Fruit fly (Drosophila melanogaster) S2 (cell line): ENCODE results near the gene CG5386.

ENCODE experiments used
- CG8478 ChIP-seq: fragments of >200 bp; optimal IDR thresholded peaks from 2 replicates; lab custom pipeline; 2018
- CTCF ChIP-seq, 2 experiments: fragments of >200 bp; optimal IDR thresholded peaks; 2 replicates each; lab custom pipeline; 2018

CG5386 gene

DNA sequence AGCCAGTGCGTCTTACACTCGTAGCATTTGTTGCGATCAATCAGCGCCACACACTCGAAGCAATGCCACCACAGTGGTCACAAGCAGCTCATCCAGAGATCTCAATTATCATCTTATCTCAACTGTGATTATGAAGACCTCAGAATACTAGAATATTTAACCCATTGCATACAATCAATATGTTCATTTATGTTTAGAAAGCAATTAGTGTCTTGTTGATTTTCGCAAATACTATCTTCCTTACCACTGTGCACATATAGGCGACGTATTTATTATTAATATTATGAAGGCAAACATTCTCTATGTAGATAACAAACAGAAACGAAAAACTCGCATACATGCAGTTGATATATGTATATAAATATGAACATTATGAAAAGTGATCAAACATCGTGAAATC lies 16.8 kb upstream of the CG5386 start:
- no peak for TF ChIP-seq CG8478 (lab: Kevin White, UChicago)
- no peak for TF ChIP-seq CTCF (optimal IDR thresholded peaks at IDR 0.05; lab: Kevin White, UChicago)

DNA sequence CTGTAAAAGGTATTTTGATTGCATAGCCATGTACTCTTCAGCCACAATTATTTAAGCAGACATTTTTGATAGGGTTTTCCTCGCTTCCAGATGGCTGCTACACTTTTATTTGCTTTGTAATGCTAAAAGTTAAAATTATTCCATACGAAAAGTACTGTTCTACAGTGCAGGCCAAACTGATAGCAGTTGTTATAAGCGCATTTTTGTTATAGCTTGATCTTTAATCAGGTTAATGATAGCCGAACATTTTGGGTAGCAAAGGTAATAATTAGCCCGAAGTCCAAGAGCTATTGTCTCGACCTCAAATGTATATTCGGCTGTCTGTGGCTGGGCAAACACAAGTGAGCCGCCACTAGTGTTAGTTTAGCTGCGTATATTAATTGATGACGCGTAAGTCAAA lies 15.9 kb upstream of the CG5386 start:
- no peak for TF ChIP-seq CTCF (optimal IDR thresholded peaks at IDR 0.05; lab: Kevin White, UChicago)
- TF ChIP-seq CG8478 (lab: Kevin White, UChicago), result no peak

DNA sequence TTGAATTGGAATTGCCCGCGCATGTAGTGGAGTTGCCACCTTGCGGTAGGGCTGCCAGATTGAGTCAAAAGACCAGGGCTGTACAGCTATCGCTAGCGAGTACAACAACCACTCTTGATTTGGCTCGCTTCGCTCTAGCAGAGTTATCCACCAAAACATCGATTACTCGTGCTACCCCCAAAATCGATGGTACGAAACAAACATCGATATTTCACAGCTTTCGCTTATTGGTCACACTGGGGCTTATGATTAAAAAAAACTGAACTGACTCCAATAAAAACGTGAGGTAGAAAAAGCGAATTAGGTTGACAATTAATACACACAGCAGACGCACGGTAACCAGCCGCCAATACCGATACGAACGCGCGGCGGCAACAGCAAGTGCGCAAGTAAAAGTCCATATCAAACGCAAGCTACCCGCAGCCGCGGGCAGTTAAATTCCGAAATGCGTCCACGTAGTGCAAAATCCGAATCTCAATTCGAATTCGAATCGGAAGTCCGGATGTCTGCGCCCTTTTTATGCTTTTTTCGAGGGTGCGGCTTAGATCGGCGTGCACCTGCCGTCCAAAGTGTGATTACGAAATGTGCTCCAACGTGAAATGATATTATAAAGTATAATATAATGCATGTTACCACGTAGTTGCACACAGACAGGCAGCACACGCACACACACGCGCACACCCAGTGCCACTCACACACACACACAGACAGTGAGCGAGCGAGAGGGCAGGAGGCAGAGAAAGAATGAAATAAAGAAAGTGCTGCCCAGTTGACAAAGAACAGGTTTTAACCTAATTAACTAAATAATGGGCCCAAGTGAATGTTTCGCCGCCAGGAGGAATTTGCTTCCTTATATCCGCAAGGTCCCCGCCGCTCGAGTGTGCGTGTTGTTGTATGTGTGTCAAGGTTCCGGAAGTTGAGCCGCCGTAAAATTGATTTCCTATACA lies 14.7 kb upstream of the CG5386 start, which contains the start of gene Sar1:
Gene Sar1, plus strand, starts transcription at position 222 of the 947 bp plus-strand sequence.
- no peak for TF ChIP-seq CG8478 (lab: Kevin White, UChicago)
- TF ChIP-seq CTCF (optimal IDR thresholded peaks at IDR 0.05; lab: Kevin White, UChicago), result peak; percentile 72 to 77

DNA sequence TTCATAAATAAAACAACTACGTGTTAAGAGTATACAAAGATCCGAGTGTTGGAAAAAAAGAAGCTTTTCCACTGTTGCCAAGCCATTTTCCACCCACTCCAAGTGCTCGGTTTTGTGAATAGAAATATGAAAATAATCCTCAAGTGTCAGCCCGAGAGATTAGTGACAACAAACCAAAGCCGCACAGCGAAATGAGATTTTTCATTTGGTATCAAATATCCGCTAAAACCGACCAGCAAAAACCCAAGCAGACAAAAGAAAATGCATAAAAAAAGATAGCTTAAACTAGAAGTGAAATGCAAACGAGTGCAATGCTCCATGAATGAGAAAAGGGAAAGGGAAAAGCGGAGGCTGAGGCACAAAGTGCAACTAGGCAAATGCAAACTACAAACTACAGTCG lies 9.3 kb upstream of the CG5386 start, which contains the start of gene rdhB:
Gene rdhB, plus strand, starts transcription at position 301 of the 400 bp plus-strand sequence.
- no peak for TF ChIP-seq CG8478 (lab: Kevin White, UChicago)
- no peak for TF ChIP-seq CTCF (optimal IDR thresholded peaks at IDR 0.05; lab: Kevin White, UChicago)

DNA sequence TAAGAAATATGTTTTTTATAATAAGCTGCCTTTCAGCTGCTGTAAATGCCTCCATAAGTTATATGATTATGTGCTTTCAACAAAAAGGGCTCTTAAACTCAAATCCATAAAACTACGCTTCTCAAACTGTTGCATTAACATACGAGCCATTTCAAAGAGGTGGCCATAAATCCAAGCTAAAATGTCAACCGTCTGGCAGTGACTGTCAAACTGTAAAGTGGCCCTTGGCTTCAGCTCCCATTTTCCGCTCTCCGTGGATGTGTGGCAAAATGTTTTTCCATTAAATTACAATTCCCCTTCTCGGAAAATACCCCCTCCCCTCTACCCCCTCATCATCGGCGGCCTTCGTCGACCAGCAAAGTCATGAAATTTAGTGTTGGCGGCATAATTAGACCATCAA lies 657 bp upstream of the CG5386 start:
- TF ChIP-seq CG8478 (lab: Kevin White, UChicago), result no peak
- TF ChIP-seq CTCF (optimal IDR thresholded peaks at IDR 0.05; lab: Kevin White, UChicago), result no peak

DNA sequence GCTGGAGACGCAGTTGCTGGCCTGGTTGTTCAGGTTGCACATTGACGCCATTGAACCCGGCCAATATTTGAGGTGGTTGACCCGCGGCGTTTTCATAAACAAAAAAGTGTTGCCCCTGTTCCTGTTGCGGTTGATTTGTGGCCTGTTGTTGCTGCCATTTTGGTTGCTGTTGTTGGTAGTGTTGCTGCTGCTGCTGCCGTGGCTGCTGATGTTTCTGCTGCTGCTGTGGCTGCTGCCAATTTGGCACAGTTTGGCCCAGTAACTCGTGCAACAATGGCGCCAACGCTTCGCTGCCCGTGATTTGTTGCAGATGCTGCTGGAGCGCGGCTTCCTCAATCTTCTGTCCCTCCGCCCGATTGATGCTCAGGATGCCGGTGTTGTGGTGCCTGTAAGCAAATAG lies 399 bp downstream of the CG5386 start:
- no peak for TF ChIP-seq CG8478 (lab: Kevin White, UChicago)
- no peak for TF ChIP-seq CTCF (optimal IDR thresholded peaks at IDR 0.05; lab: Kevin White, UChicago)

DNA sequence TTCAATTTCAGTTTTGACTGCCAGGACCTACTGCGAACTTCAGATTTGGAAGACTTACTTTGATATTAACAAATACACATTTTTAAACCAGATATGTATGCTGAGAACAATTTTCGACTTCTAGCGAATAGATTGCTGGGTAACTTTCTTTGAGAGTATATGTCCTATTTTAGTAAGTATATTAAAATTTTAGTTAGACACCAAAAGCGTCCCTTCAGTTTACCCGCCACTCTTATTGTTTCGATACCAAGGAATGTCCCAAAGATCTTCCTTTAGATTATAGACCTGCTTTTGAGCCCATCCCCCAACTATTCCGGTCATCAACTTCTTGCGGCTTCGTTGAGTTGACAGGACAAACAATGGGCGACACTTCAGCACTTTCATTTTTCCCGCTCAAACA lies 1.8 kb downstream of the CG5386 start, which contains the start of gene CG5388:
Gene CG5388, minus strand, starts transcription at position 101 of the 400 bp plus-strand sequence.
- TF ChIP-seq CG8478 (lab: Kevin White, UChicago), result no peak
- TF ChIP-seq CTCF (optimal IDR thresholded peaks at IDR 0.05; lab: Kevin White, UChicago), result no peak

DNA sequence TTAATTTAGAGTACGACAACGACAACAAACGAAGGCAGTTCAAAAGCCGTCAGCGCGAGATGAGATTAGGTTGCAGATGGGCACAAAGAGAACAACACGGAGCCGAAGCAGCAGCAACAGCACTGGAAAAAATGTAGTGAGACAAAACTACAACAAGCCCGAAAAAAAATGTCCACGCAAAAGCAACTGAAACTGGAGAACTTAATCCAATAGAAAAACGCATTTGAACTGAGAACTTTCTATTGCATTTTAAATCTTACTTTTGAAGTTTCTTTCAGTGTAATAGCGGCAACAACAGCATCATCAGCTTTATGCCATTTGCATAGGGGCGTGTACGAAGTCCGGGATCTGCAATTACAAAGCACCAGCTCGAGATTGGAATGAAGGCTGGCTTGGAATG lies 2.5 kb downstream of the CG5386 start:
- TF ChIP-seq CG8478 (lab: Kevin White, UChicago) (no peak), CTCF (optimal IDR thresholded peaks at IDR 0.05; lab: Kevin White, UChicago) (no peak)

DNA sequence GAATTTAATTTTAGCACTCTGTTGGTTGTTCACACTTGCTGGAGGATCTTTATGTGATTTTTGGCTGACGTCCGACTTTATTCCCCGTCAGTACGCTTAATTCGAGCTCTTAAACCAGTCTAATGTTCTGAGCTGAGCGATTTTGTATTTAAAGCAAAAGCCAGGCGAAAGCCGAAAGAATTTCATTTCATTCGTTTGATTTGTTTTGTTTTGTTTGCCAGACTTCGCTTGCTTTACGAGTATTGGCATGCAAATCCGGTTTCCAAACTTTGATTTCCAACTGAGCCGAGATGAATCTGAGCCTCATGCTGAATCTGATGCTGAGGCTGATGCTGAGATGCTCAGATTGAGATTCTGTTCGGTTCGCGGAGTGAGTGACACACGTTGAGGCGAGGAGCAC lies 8.0 kb downstream of the CG5386 start, which contains the start of gene CG5391:
Gene CG5391, minus strand, starts transcription at position 101 of the 400 bp plus-strand sequence.
- TF ChIP-seq CG8478 (lab: Kevin White, UChicago), result no peak
- TF ChIP-seq CTCF (optimal IDR thresholded peaks at IDR 0.05; lab: Kevin White, UChicago), result no peak

DNA sequence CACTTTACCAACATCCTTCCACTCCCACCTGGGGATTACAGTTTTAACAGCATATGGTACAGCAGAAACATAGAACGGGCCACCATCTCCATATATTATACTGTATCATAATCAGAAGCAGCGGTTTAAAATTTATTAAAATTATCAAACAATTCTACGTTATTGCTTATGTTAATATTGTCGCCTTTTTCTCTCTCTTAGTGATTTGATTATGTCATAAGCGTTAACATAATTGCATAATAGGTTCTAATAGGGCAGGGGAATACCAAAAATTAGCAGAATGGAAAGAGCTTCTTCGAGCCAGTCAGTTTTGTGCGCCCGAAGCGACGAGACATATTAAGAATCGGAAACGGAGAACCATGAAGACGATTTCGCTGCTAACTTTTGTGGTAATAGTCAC lies 10.4 kb downstream of the CG5386 start, which contains the start of gene CG13862:
Gene CG13862, plus strand, starts transcription at position 301 of the 400 bp plus-strand sequence.
- TF ChIP-seq CG8478 (lab: Kevin White, UChicago) (no peak), CTCF (optimal IDR thresholded peaks at IDR 0.05; lab: Kevin White, UChicago) (no peak)

DNA sequence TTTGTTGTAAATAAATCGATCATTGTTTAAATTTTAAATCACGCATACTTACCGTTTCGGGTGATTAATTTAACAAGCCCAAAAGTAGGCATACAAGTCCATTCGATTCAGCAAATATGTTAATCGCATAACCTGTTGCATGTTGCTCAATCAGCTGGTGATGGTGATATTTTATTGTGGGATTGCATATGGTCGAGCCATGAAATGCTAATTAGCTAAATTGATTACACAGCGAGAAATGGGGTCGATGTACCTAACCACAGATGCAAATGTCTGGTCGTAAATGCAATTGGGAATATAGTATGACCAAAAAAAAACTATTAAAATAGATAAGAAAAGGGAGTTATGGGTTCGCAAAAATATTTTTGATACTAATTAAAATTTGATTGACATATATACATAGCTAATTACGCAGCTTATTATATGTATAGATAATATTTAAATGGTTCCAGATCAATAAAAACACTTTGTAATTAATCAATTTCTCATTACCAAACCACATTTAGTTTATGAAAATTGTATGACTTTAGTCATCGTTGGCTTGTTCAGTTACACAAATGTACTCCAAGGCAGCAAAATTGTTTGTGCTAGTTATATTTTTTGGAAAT lies 11.4 kb downstream of the CG5386 start, which contains the start of gene CG33721:
Gene CG33721, plus strand, starts transcription at position 558 of the 608 bp plus-strand sequence.
- no peak for TF ChIP-seq CTCF (optimal IDR thresholded peaks at IDR 0.05; lab: Kevin White, UChicago)
- no peak for TF ChIP-seq CG8478 (lab: Kevin White, UChicago)

DNA sequence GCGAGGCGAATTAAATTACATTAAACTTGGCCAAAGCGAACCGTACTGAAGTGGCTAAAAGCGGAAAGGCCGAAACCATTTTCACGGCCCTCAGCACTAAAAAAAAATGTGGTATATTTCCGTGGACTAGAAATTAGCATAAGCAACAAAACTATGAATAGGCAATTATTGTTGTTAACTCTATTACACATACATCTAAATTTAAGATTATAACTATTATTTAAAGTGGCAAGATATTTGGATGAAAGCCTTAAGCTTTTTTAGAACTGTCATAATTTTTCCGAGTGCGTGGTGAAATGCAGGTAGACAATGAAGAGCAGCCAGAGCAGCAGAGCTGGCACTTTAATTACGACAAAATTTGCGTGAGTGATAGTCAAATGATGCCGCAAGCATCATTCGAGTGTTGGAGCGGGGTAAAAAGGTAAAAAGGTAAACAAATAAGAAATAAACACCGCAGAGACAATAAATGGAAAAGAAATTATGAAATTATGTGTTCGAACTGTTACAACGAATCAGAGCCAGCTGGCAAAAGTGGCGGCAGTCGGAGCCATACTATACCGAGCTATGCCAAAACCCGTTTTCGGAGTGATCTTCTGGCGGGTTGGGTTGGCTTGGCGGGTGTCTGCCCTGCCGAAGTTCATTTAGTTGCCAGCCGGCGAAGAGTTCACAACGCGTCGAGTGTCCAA lies 13.2 kb downstream of the CG5386 start, which contains the start of gene CG7080:
Gene CG7080, plus strand, starts transcription at position 636 of the 686 bp plus-strand sequence.
- TF ChIP-seq CG8478 (lab: Kevin White, UChicago), result no peak
- no peak for TF ChIP-seq CTCF (optimal IDR thresholded peaks at IDR 0.05; lab: Kevin White, UChicago)

DNA sequence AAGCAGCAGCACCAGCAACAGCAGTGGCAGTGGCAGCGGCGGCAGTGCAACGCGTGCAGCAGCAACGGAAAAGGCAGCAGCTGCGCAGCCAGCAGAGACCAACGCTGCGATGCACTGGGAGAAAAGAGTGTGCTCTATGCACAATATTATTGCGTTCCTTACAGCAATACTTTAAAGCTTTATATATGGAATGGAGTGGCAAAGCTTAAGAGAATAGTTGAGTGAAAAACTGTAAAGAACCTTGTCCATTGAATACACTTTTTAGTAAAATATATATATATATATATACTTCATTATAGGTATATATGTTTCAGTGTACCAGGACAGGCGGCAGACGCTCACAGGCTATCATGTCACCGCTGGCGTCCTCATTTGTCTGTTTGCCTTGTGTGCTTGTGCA lies 17.3 kb downstream of the CG5386 start:
- TF ChIP-seq CG8478 (lab: Kevin White, UChicago) (no peak), CTCF (optimal IDR thresholded peaks at IDR 0.05; lab: Kevin White, UChicago) (no peak)

DNA sequence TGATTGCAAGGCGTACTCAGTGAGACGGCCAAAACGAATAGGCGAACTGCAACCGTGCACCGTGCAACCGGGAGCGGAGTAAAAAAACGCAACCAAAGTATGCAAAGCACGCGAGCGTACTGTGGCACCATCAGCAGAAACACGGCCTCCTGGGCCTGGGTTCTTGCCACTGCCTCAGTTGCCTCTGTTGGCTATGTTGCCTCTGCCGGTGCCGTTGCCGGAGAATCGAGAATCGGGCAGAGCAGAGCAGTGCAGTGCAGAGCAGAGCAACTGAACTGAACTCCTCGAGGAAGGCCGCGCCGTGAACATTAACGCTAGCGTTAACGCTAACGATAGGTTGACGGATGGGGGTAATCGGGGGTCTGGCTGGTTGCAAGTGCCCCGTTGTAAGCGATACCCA lies 18.1 kb downstream of the CG5386 start, which contains the start of gene CG34377:
Gene CG34377, minus strand, starts transcription at position 101 of the 400 bp plus-strand sequence.
- TF ChIP-seq CTCF (optimal IDR thresholded peaks at IDR 0.05; lab: Kevin White, UChicago) (no peak), CG8478 (lab: Kevin White, UChicago) (no peak)
